Worm (Caenorhabditis elegans) whole organism, L1 larva: ENCODE data around the gene C47D12.5.

ENCODE experiments used
- C16A3.4 ChIP-seq: fragments of 150-350 bp; optimal IDR thresholded peaks from 2 replicates; lab custom pipeline; 2014; ENCODE audit warnings: missing biosample characterization, missing genetic modification characterization
- Y116A8C.19 ChIP-seq: sonication (generic microtip); optimal IDR thresholded peaks from 2 replicates; lab custom pipeline; 2016; ENCODE audit warnings: missing compliant biosample characterization, missing genetic modification characterization, borderline replicate concordance
- blmp-1 ChIP-seq: fragments of 150-350 bp; optimal IDR thresholded peaks from 2 replicates; lab custom pipeline; 2014; ENCODE audit warnings: missing biosample characterization, missing genetic modification characterization
- ceh-8 ChIP-seq: fragments of 200-800 bp; sonication (Bioruptor generic); optimal IDR thresholded peaks from 2 replicates; lab custom pipeline; 2018; ENCODE audit warnings: mild to moderate bottlenecking, missing genetic modification characterization, moderate library complexity, missing compliant biosample characterization
- ceh-82 ChIP-seq, 3 experiments: fragments of 150-350 bp in 1 of 3; sonication (generic microtip) in 2 of 3; optimal IDR thresholded peaks; 2 replicates each; lab custom pipeline; 2014 to 2017; ENCODE audit warnings: missing biosample characterization in 3 of 3, missing genetic modification characterization in 3 of 3
- ceh-90 ChIP-seq: sonication (generic microtip); optimal IDR thresholded peaks from 2 replicates; lab custom pipeline; 2016; ENCODE audit warnings: missing genetic modification characterization, missing compliant biosample characterization
- ces-1 ChIP-seq: fragments of 150-350 bp; optimal IDR thresholded peaks from 2 replicates; lab custom pipeline; 2014; ENCODE audit warnings: missing biosample characterization, missing genetic modification reagents, missing genetic modification characterization
- dpl-1 ChIP-seq, 3 experiments: fragments of 150-350 bp in 2 of 3; sonication (generic microtip) in 1 of 3; optimal IDR thresholded peaks; 2 replicates each; lab custom pipeline; 2014 to 2017; ENCODE audit warnings: missing biosample characterization in 3 of 3, missing genetic modification characterization in 3 of 3, missing genetic modification reagents in 3 of 3
- efl-1 ChIP-seq, 4 experiments: fragments of 150-350 bp; optimal IDR thresholded peaks in 3 of 4; peaks in 1 of 4; 1 replicate in 1 of 4; 2 replicates in 3 of 4; lab custom pipeline; 2014; ENCODE audit warnings: missing biosample characterization in 2 of 4, missing genetic modification characterization in 2 of 4, missing genetic modification reagents in 2 of 4
- egl-13 ChIP-seq: sonication (generic microtip); optimal IDR thresholded peaks from 2 replicates; lab custom pipeline; 2016; ENCODE audit warnings: missing genotype, missing genetic modification reagents, missing genetic modification characterization, missing compliant biosample characterization
- egl-27 ChIP-seq, 2 experiments: fragments of 150-350 bp in 1 of 2; sonication (generic microtip); optimal IDR thresholded peaks; 3 replicates each; lab custom pipeline; 2017 to 2018; ENCODE audit warnings: missing biosample characterization in 2 of 2, missing genetic modification characterization in 2 of 2, missing genetic modification reagents in 2 of 2
- elt-2 ChIP-seq: sonication (generic microtip); optimal IDR thresholded peaks from 2 replicates; lab custom pipeline; 2016; ENCODE audit warnings: missing genetic modification characterization, mild to moderate bottlenecking, inconsistent platforms, missing compliant biosample characterization, missing genetic modification reagents
- fkh-10 ChIP-seq: sonication (generic microtip); optimal IDR thresholded peaks from 2 replicates; lab custom pipeline; 2017; ENCODE audit warnings: missing biosample characterization, missing genetic modification reagents, missing genetic modification characterization
- fkh-4 ChIP-seq: sonication (generic microtip); optimal IDR thresholded peaks from 2 replicates; lab custom pipeline; 2016; ENCODE audit warnings: missing compliant biosample characterization, missing genetic modification characterization, borderline replicate concordance
- hlh-4 ChIP-seq: sonication (generic microtip); optimal IDR thresholded peaks from 2 replicates; lab custom pipeline; 2016; ENCODE audit warnings: mild to moderate bottlenecking, missing genetic modification characterization, missing compliant biosample characterization
- hpl-2 ChIP-seq: fragments of 150-350 bp; optimal IDR thresholded peaks from 2 replicates; lab custom pipeline; 2014; ENCODE audit warnings: missing biosample characterization, missing genetic modification reagents, missing genetic modification characterization
- jun-1 ChIP-seq: fragments of 150-350 bp; optimal IDR thresholded peaks from 2 replicates; lab custom pipeline; 2014; ENCODE audit warnings: missing biosample characterization, missing genetic modification reagents, missing genetic modification characterization
- lin-14 ChIP-seq: fragments of 200-800 bp; sonication (Bioruptor generic); optimal IDR thresholded peaks from 2 replicates; lab custom pipeline; 2018; ENCODE audit warnings: mild to moderate bottlenecking, missing genetic modification characterization, moderate library complexity, missing compliant biosample characterization
- lin-15B ChIP-seq: fragments of 150-350 bp; sonication (generic microtip); optimal IDR thresholded peaks from 3 replicates; lab custom pipeline; 2014; ENCODE audit warnings: missing biosample characterization, missing genetic modification characterization
- lin-35 ChIP-seq, 2 experiments: fragments of 150-350 bp; optimal IDR thresholded peaks; 2 replicates each; lab custom pipeline; 2014; ENCODE audit warnings: missing biosample characterization in 2 of 2, missing genetic modification characterization in 2 of 2, missing genetic modification reagents in 2 of 2
- lin-39 ChIP-seq: fragments of 150-350 bp; optimal IDR thresholded peaks from 2 replicates; lab custom pipeline; 2014; ENCODE audit warnings: missing biosample characterization, missing genetic modification reagents, missing genetic modification characterization
- lir-3 ChIP-seq: sonication (generic microtip); optimal IDR thresholded peaks from 2 replicates; lab custom pipeline; 2016; ENCODE audit warnings: mild to moderate bottlenecking, missing genetic modification characterization, moderate library complexity, missing compliant biosample characterization; ENCODE audit not compliant: poor library complexity
- lsy-2 ChIP-seq, 2 experiments: fragments of 150-350 bp; optimal IDR thresholded peaks; 2 replicates each; lab custom pipeline; 2014; ENCODE audit warnings: missing biosample characterization in 2 of 2, missing genetic modification characterization in 2 of 2
- mdl-1 ChIP-seq, 2 experiments: fragments of 150-350 bp; optimal IDR thresholded peaks; 2 replicates each; lab custom pipeline; 2014 to 2017; ENCODE audit warnings: missing biosample characterization in 2 of 2, missing genetic modification characterization in 2 of 2, inconsistent platforms in 1 of 2
- nhr-19 ChIP-seq: fragments of 200-800 bp; sonication (Bioruptor generic); conservative IDR thresholded peaks from 2 replicates; pipeline ENCODE4 v1.3.6; 2022; ENCODE audit warnings: missing genetic modification characterization, missing compliant biosample characterization
- nhr-20 ChIP-seq: sonication (generic microtip); optimal IDR thresholded peaks from 2 replicates; lab custom pipeline; 2016; ENCODE audit warnings: mild to moderate bottlenecking, missing genetic modification characterization, missing compliant biosample characterization
- nhr-28 ChIP-seq: fragments of 150-350 bp; optimal IDR thresholded peaks from 2 replicates; lab custom pipeline; 2014; ENCODE audit warnings: missing biosample characterization, missing genetic modification characterization
- nhr-71 ChIP-seq: sonication (generic microtip); optimal IDR thresholded peaks from 2 replicates; lab custom pipeline; 2016; ENCODE audit warnings: mild to moderate bottlenecking, missing genetic modification characterization, moderate library complexity, missing compliant biosample characterization
- nhr-76 ChIP-seq: sonication (generic microtip); optimal IDR thresholded peaks from 2 replicates; lab custom pipeline; 2017; ENCODE audit warnings: missing biosample characterization, missing genetic modification characterization
- nhr-77 ChIP-seq: fragments of 150-350 bp; optimal IDR thresholded peaks from 2 replicates; lab custom pipeline; 2014; ENCODE audit warnings: missing biosample characterization, missing genetic modification characterization
- nhr-85 ChIP-seq: sonication (generic microtip); peaks from one replicate; lab custom pipeline; 2016; ENCODE audit warnings: missing genetic modification characterization, inconsistent platforms, missing compliant biosample characterization
- rnt-1 ChIP-seq: sonication (generic microtip); optimal IDR thresholded peaks from 2 replicates; lab custom pipeline; 2016; ENCODE audit warnings: mild to moderate bottlenecking, missing genetic modification characterization, moderate library complexity, missing compliant biosample characterization
- skn-1 ChIP-seq: fragments of 150-350 bp; optimal IDR thresholded peaks from 2 replicates; lab custom pipeline; 2014; ENCODE audit warnings: missing biosample characterization, missing genetic modification characterization
- snpc-4 ChIP-seq: fragments of 150-350 bp; optimal IDR thresholded peaks from 2 replicates; lab custom pipeline; 2014; ENCODE audit warnings: missing biosample characterization, missing genetic modification characterization
- snu-23 ChIP-seq: sonication (generic microtip); optimal IDR thresholded peaks from 2 replicates; lab custom pipeline; 2016; ENCODE audit warnings: missing genetic modification characterization, missing compliant biosample characterization
- tbx-2 ChIP-seq: sonication (generic microtip); optimal IDR thresholded peaks from 2 replicates; lab custom pipeline; 2016; ENCODE audit warnings: missing genetic modification characterization, missing compliant biosample characterization
- unc-30 ChIP-seq: sonication (generic microtip); optimal IDR thresholded peaks from 2 replicates; lab custom pipeline; 2017; ENCODE audit warnings: missing biosample characterization, missing genetic modification characterization
- zag-1 ChIP-seq: fragments of 150-350 bp; optimal IDR thresholded peaks from 2 replicates; lab custom pipeline; 2014; ENCODE audit warnings: missing biosample characterization, missing genetic modification characterization
- zip-4 ChIP-seq: fragments of 200-800 bp; sonication (Bioruptor generic); optimal IDR thresholded peaks from 2 replicates; lab custom pipeline; 2018; ENCODE audit warnings: mild to moderate bottlenecking, missing genetic modification characterization, moderate library complexity, missing compliant biosample characterization
- ztf-4 ChIP-seq: fragments of 150-350 bp; optimal IDR thresholded peaks from 2 replicates; lab custom pipeline; 2014; ENCODE audit warnings: missing biosample characterization, missing genetic modification characterization

The C47D12.5 gene

DNA sequence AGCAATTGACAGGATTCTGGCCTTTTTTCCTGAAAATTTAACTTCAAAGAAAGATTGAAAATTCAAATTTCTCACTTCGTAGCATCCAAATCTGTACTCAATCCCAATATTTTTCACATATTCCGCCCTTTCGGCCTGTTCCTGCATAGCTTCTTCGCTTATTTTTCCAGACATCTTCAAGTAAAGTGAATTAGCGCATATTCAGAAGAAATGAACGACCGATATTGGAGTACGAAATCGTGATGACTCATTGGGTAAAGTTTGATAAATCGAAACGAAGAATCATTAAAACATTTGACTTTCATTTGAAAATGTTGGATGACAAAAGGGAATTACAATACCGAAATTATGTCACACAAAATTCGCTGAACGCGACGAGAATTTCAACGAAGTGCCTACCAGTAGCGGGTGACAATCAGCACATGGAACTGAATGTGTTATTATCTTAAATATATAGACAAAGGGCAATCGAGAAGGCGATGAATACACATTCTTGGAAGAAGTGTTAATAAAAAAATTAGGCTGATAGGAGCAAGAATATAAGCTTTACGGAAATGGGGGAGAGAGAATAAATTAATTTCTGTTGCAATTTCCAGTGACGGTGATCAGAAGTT lies 34.0 kb downstream of the C47D12.5 start, which contains the start of gene coa-7:
Gene coa-7 (minus strand): TSS at position 174 of the 614 bp plus-strand sequence.
- TF ChIP-seq lin-15B (tag; lab: Kevin White, UChicago) (no peak), nhr-85 (tag; lab: Kevin White, UChicago) (peak; percentile 57), ceh-8 (GFP tag; lab: Kevin White, UChicago) (no peak), Y116A8C.19 (tag; lab: Kevin White, UChicago) (no peak), ces-1 (GFP tag; lab: Kevin White, UChicago) (no peak), lir-3 (no peak), hpl-2 (no peak)

- TF ChIP-seq dpl-1 (GFP tag; optimal IDR thresholded peaks at IDR 0.05; lab: Kevin White, UChicago) (no peak), nhr-76 (tag; lab: Kevin White, UChicago) (no peak), zip-4 (GFP tag; lab: Kevin White, UChicago) (peak; percentile 63), lin-35 (GFP tag; optimal IDR thresholded peaks at IDR 0.05; lab: Kevin White, UChicago) (peak in 1 of 2 experiments; percentile 9), elt-2 (tag; lab: Kevin White, UChicago) (peak; percentile 5), ceh-8 (GFP tag; lab: Kevin White, UChicago) (no peak), skn-1 (tag; lab: Kevin White, UChicago) (peak; percentile 21), ceh-90 (no peak)
Measured at ce11 chrII:11649239-11649638, 35.8 kb downstream of the C47D12.5 start.

- no peak for TF ChIP-seq C16A3.4
- TF ChIP-seq lsy-2 (tag; optimal IDR thresholded peaks at IDR 0.05; lab: Kevin White, UChicago), result no peak
- no peak for TF ChIP-seq dpl-1 (GFP tag; optimal IDR thresholded peaks at IDR 0.05; lab: Kevin White, UChicago)
- TF ChIP-seq efl-1 (optimal IDR thresholded peaks at IDR 0.05; lab: Kevin White, UChicago), result no peak
- peak in 1 of 2 experiments; percentile 88 for TF ChIP-seq efl-1 (GFP tag; optimal IDR thresholded peaks at IDR 0.05 in 1 of 2; lab: Kevin White, UChicago)
- TF ChIP-seq fkh-4 (tag; lab: Kevin White, UChicago), result no peak
- TF ChIP-seq blmp-1 (tag; lab: Kevin White, UChicago), result no peak
- no peak for TF ChIP-seq nhr-19
- TF ChIP-seq ceh-82 (tag; optimal IDR thresholded peaks at IDR 0.05; lab: Kevin White, UChicago), result no peak
- no peak for TF ChIP-seq snpc-4
- TF ChIP-seq elt-2 (tag; lab: Kevin White, UChicago), result peak; percentile 73
- TF ChIP-seq jun-1 (tag; lab: Kevin White, UChicago), result no peak
- TF ChIP-seq nhr-76 (tag; lab: Kevin White, UChicago), result no peak
- no peak for TF ChIP-seq egl-13 (tag; lab: Kevin White, UChicago)
- TF ChIP-seq hlh-4 (tag; lab: Kevin White, UChicago), result no peak
- TF ChIP-seq lin-14 (GFP tag; lab: Kevin White, UChicago), result no peak
- TF ChIP-seq unc-30, result no peak
- no peak for TF ChIP-seq rnt-1
- no peak for TF ChIP-seq ces-1 (GFP tag; lab: Kevin White, UChicago)
Measured at ce11 chrII:11646874-11647273, 38.2 kb downstream of the C47D12.5 start.

DNA sequence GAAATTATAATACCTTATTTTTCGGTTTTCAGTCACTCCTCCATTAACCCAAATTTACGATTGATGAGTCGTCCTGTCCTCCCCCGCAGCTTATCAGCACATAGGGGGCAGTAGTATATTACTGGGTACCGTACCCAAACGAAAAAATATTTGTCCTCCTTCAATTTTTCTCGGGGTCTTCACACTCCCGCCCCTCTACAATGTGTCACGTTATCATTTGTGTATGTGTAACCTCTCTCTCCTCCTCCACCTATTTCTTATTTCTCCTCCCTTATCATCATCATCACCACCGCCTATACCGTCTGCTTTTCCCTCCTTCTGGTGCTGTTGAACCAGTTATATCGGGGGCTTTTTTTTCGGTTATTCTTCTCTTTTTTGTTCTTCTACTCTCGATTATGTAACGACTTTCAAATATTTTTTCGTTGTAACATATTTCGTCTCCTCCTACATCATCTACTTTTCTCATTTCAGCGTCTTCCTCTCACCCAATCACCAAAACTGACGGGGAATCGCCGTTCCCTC lies 38.7 kb downstream of the C47D12.5 start, which contains the start of gene ghi-1:
Gene ghi-1 (plus strand): TSS at position 472 of the 522 bp plus-strand sequence.
- TF ChIP-seq mdl-1 (tag; optimal IDR thresholded peaks at IDR 0.05; lab: Kevin White, UChicago), result peak in 1 of 2 experiments; percentile 29
- peak; percentile 10 for TF ChIP-seq skn-1 (tag; lab: Kevin White, UChicago)
- peak; percentile 3 for TF ChIP-seq nhr-20 (tag; lab: Kevin White, UChicago)
- TF ChIP-seq hpl-2, result no peak
- peak; percentile 12 for TF ChIP-seq nhr-71 (tag; lab: Kevin White, UChicago)
- TF ChIP-seq ces-1 (GFP tag; lab: Kevin White, UChicago), result no peak
- TF ChIP-seq lin-35 (GFP tag; optimal IDR thresholded peaks at IDR 0.05; lab: Kevin White, UChicago), result peak in 1 of 2 experiments; percentile 38
- peak; percentile 12 for TF ChIP-seq lin-14 (GFP tag; lab: Kevin White, UChicago)
- TF ChIP-seq nhr-28, result no peak
- TF ChIP-seq tbx-2, result no peak
- TF ChIP-seq nhr-77 (tag; lab: Kevin White, UChicago), result no peak
- peak; percentile 44 for TF ChIP-seq elt-2 (tag; lab: Kevin White, UChicago)
- no peak for TF ChIP-seq ztf-4 (tag; lab: Kevin White, UChicago)
- TF ChIP-seq zag-1 (tag; lab: Kevin White, UChicago), result no peak
- no peak for TF ChIP-seq lin-39 (tag; lab: Kevin White, UChicago)
- TF ChIP-seq fkh-10, result no peak
- peak in 1 of 2 experiments; percentile 53 for TF ChIP-seq lsy-2 (tag; optimal IDR thresholded peaks at IDR 0.05; lab: Kevin White, UChicago)
- TF ChIP-seq efl-1 (optimal IDR thresholded peaks at IDR 0.05; lab: Kevin White, UChicago), result no peak
- peak in 1 of 2 experiments; percentile 91 for TF ChIP-seq efl-1 (GFP tag; optimal IDR thresholded peaks at IDR 0.05 in 1 of 2; lab: Kevin White, UChicago)
- TF ChIP-seq ceh-90, result no peak
- no peak for TF ChIP-seq egl-27 (tag; optimal IDR thresholded peaks at IDR 0.05; lab: Kevin White, UChicago)
- peak; percentile 16 for TF ChIP-seq snu-23 (GFP tag; lab: Kevin White, UChicago)
- no peak for TF ChIP-seq fkh-4 (tag; lab: Kevin White, UChicago)
- peak; percentile 76 for TF ChIP-seq nhr-85 (tag; lab: Kevin White, UChicago)
- TF ChIP-seq, all 84 proteins: peak for 11
